Fruit fly (Drosophila melanogaster): ENCODE results near the gene CG6179.
A peak's percentile ranks its signal among the peaks of the same experiment; 100 is the strongest.

Gene CG6179

DNA sequence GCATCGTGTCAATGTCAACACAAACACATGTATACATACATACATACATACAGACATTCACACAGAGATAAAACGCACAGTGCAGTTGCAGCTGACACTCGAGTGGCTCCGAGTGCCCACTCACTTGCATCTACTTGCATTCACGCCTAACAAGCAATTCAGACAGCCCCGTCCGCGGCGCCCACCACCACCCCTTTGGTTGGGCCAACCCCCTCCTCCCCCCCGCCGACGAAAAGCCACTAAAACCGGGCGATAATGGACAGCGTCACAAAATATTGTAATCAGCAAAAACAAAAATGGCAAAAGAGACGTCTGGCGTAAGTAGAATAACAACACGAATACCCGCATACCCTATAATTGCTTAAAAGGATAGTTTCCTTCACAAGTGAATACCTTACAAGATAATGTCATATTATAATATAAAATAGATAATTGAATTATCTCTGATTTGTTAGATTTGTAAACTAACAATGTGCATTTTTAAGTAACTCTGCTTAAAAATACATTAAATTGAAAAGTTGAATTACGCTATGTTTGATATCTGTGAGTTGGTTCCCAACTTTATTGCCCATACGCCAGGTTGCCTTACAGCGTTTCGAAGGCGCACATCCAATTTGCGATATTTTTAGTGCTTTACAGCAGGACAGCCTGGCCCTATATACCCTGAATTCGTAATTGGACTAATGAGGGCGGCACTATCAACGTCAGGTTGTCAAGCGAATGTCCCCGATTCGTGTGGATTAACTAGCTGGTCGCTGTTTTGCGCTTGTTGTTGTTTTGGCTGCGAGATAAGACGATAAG is 26.9 kb downstream of the CG6179 start (continued):
- TF ChIP-seq prd (optimal IDR thresholded peaks at IDR 0.05) = no peak
- no peak for TF ChIP-seq prd (GFP tag; IDR thresholded peaks at IDR 0.05)
- TF ChIP-seq CG30020 (tag; optimal IDR thresholded peaks at IDR 0.05) = no peak
- TF ChIP-seq CG9727 (GFP tag; optimal IDR thresholded peaks at IDR 0.05) = peak; percentile 22
- TF ChIP-seq Med (GFP tag) = peak; percentile 75
- TF ChIP-seq lbe (GFP tag; optimal IDR thresholded peaks at IDR 0.05) = no peak
- no peak for TF ChIP-seq CG7839 (tag; optimal IDR thresholded peaks at IDR 0.05)
- TF ChIP-seq hkb (optimal IDR thresholded peaks at IDR 0.05) = no peak
- TF ChIP-seq hkb (GFP tag; IDR thresholded peaks at IDR 0.05) = no peak
- TF ChIP-seq CG33213 (GFP tag; optimal IDR thresholded peaks at IDR 0.05) = no peak
- no peak for TF ChIP-seq CG3995 (GFP tag; optimal IDR thresholded peaks at IDR 0.05)
- peak; percentile 20 for TF ChIP-seq CG2678 (tag; optimal IDR thresholded peaks at IDR 0.05)
- no peak for TF ChIP-seq CG13894 (tag; optimal IDR thresholded peaks at IDR 0.05)
- peak; percentile 2 for TF ChIP-seq cg (GFP tag; optimal IDR thresholded peaks at IDR 0.05)
- TF ChIP-seq Awh (GFP tag; IDR thresholded peaks at IDR 0.05) = no peak
- TF ChIP-seq Ptx1 (GFP tag; IDR thresholded peaks at IDR 0.05) = no peak
- peak; percentile 57 for TF ChIP-seq exex (tag; optimal IDR thresholded peaks at IDR 0.05)
- no peak for TF ChIP-seq pnt (GFP tag; optimal IDR thresholded peaks at IDR 0.05)
- TF ChIP-seq amos (GFP tag; IDR thresholded peaks at IDR 0.05; ENCODE audit: partially characterized antibody) = no peak
- TF ChIP-seq ara (GFP tag; IDR thresholded peaks at IDR 0.05) = no peak
- TF ChIP-seq mirr (GFP tag; optimal IDR thresholded peaks at IDR 0.05) = peak; percentile 71
- TF ChIP-seq chif (GFP tag; optimal IDR thresholded peaks at IDR 0.05) = no peak
- peak; percentile 14; the same call in 1 of the 2 replicates for TF ChIP-seq Rfx (GFP tag; IDR thresholded peaks at IDR 0.05)
- TF ChIP-seq CG10543 (GFP tag; optimal IDR thresholded peaks at IDR 0.05) = peak; percentile 12
- no peak for TF ChIP-seq ems (GFP tag; optimal IDR thresholded peaks at IDR 0.05)
- TF ChIP-seq seq (GFP tag; IDR thresholded peaks at IDR 0.05) = no peak
- no peak for TF ChIP-seq Dref (GFP tag; IDR thresholded peaks at IDR 0.05)
- TF ChIP-seq Six4 (GFP tag; optimal IDR thresholded peaks at IDR 0.05) = no peak
- TF ChIP-seq Dp (GFP tag; optimal IDR thresholded peaks at IDR 0.05) = no peak
- TF ChIP-seq CG33557 (GFP tag; optimal IDR thresholded peaks at IDR 0.05) = no peak
- TF ChIP-seq gce (GFP tag; IDR thresholded peaks at IDR 0.05) = no peak
- no peak for TF ChIP-seq Sry-δ (GFP tag; optimal IDR thresholded peaks at IDR 0.05)
- no peak for TF ChIP-seq hbn (GFP tag; IDR thresholded peaks at IDR 0.05; ENCODE audit: partially characterized antibody)
- peak; percentile 1 for TF ChIP-seq CoRest (tag; optimal IDR thresholded peaks at IDR 0.05)
- TF ChIP-seq Doc2 (GFP tag; IDR thresholded peaks at IDR 0.05) = no peak
- no peak for TF ChIP-seq Oaz (GFP tag; IDR thresholded peaks at IDR 0.05)
- TF ChIP-seq CG18476 (GFP tag; optimal IDR thresholded peaks at IDR 0.05) = no peak
- TF ChIP-seq Hmx (GFP tag; optimal IDR thresholded peaks at IDR 0.05) = no peak
- TF ChIP-seq CG11560 (tag; IDR thresholded peaks at IDR 0.05) = no peak
- no peak for TF ChIP-seq bsh (GFP tag; optimal IDR thresholded peaks at IDR 0.05)
- TF ChIP-seq dm (GFP tag; optimal IDR thresholded peaks at IDR 0.05) = no peak
- no peak for TF ChIP-seq jing (GFP tag; optimal IDR thresholded peaks at IDR 0.05)
- no peak for TF ChIP-seq al (GFP tag; IDR thresholded peaks at IDR 0.05)
- no peak for TF ChIP-seq Lim3 (GFP tag; IDR thresholded peaks at IDR 0.05)
- no peak for TF ChIP-seq Adf1 (GFP tag; IDR thresholded peaks at IDR 0.05)
- TF ChIP-seq Hand (GFP tag; optimal IDR thresholded peaks at IDR 0.05) = no peak
- TF ChIP-seq CG10147 (GFP tag; optimal IDR thresholded peaks at IDR 0.05) = no peak
- no peak for TF ChIP-seq ac (GFP tag; optimal IDR thresholded peaks at IDR 0.05)
- TF ChIP-seq CG30403 (GFP tag; optimal IDR thresholded peaks at IDR 0.05) = no peak
- TF ChIP-seq Ada2b (GFP tag; IDR thresholded peaks at IDR 0.05) = no peak
- TF ChIP-seq Hr51 (GFP tag; optimal IDR thresholded peaks at IDR 0.05) = peak in 1 of 2 experiments; percentile 23
